Worm (Caenorhabditis elegans) whole organism, L4 larva: ENCODE results near the gene B0244.17.

Experiments used
- lin-29 ChIP-seq: fragments of 200-800 bp; sonication (Bioruptor generic); IDR thresholded peaks from 2 replicates; pipeline ENCODE4 v1.3.6; 2022; ENCODE audit warnings: missing genetic modification reagents, missing genetic modification characterization, missing compliant biosample characterization
- unc-130 ChIP-seq: sonication (generic microtip); optimal IDR thresholded peaks from 2 replicates; lab custom pipeline; 2016; ENCODE audit warnings: missing genetic modification reagents, missing genetic modification characterization, missing compliant biosample characterization

DNA sequence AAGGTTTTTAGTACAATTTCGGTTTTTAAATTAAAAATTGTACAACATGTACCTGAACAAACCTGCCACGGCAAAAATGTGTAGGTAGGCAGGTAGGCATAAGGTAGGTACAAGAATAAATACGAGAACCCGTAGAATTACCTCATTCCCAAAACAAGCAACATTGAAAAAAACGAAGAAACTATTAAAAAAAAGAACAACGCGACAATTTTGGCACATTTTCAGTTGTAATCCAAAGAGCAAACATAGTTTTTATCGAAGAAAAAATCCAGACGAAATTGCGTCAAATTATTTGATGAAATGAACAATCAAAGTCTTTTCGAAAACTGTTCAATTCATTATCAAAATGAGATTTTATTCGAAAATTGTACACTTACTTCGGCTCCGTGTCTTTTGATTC lies 7.6 kb downstream of the B0244.17 start, which contains the start of gene B0244.16:
- no peak for TF ChIP-seq lin-29 (GFP tag; lab: Robert Waterston, UW)
- TF ChIP-seq unc-130 (GFP tag; lab: Kevin White, UChicago), result no peak
